Fruit fly (Drosophila melanogaster) whole organism, embryonic: Measurements from ENCODE around the gene Chd64.

Experiments used
- Adf1 ChIP-seq: fragments of 200-800 bp; sonication (Bioruptor generic); IDR thresholded peaks from 2 replicates; pipeline ENCODE4 v1.3.6; 2022; ENCODE audit warnings: missing biosample characterization, missing genetic modification characterization
- Atf-2 ChIP-seq: fragments of 200-800 bp; sonication (Bioruptor generic); optimal IDR thresholded peaks from 2 replicates; lab custom pipeline; 2016; ENCODE audit warnings: missing biosample characterization, missing genetic modification characterization
- CG10274 ChIP-seq: fragments of 200-800 bp; sonication (Bioruptor generic); optimal IDR thresholded peaks from 3 replicates; lab custom pipeline; 2017; ENCODE audit warnings: missing biosample characterization, mild to moderate bottlenecking, missing genetic modification characterization
- CG10431 ChIP-seq: fragments of 200-800 bp; sonication (Bioruptor generic); optimal IDR thresholded peaks from 3 replicates; lab custom pipeline; 2018; ENCODE audit warnings: missing biosample characterization, mild to moderate bottlenecking, missing genetic modification characterization
- CG10979 ChIP-seq: fragments of 200-800 bp; sonication (Bioruptor generic); optimal IDR thresholded peaks from 2 replicates; lab custom pipeline; 2018; ENCODE audit warnings: missing biosample characterization, mild to moderate bottlenecking, missing genetic modification characterization, moderate library complexity
- CG11085 ChIP-seq: fragments of 200-800 bp; sonication (Bioruptor generic); IDR thresholded peaks from 2 replicates; pipeline ENCODE4 v1.3.6; 2022; ENCODE audit warnings: missing biosample characterization, missing genetic modification characterization
- CG11560 ChIP-seq: fragments of 200-800 bp; sonication (Bioruptor generic); IDR thresholded peaks from 3 replicates; pipeline ENCODE4 v1.3.6; 2022; ENCODE audit warnings: missing biosample characterization, missing genetic modification characterization
- CG11696 ChIP-seq: fragments of 200-800 bp; sonication (Bioruptor generic); IDR thresholded peaks from 2 replicates; pipeline ENCODE4 v1.3.6; 2022; ENCODE audit warnings: missing biosample characterization, missing genetic modification characterization
- CG12219 ChIP-seq: fragments of 200-800 bp; sonication (Bioruptor generic); optimal IDR thresholded peaks from 3 replicates; lab custom pipeline; 2018; ENCODE audit warnings: missing biosample characterization, mild to moderate bottlenecking, missing genetic modification characterization
- CG12659 ChIP-seq: fragments of 200-800 bp; sonication (Bioruptor generic); optimal IDR thresholded peaks from 3 replicates; lab custom pipeline; 2017; ENCODE audit warnings: mild to moderate bottlenecking, missing biosample characterization, missing genetic modification reagents, missing genetic modification characterization
- CG14050 ChIP-seq: fragments of 200-800 bp; sonication (Bioruptor generic); IDR thresholded peaks from 3 replicates; pipeline ENCODE4 v1.3.6; 2022; ENCODE audit warnings: missing biosample characterization, missing genetic modification characterization
- CG14710 ChIP-seq: fragments of 200-800 bp; sonication (Bioruptor generic); optimal IDR thresholded peaks from 3 replicates; lab custom pipeline; 2019; ENCODE audit warnings: missing biosample characterization, mild to moderate bottlenecking, missing genetic modification characterization, moderate library complexity
- CG17829 ChIP-seq: fragments of 200-800 bp; optimal IDR thresholded peaks from 2 replicates; lab custom pipeline; 2019; ENCODE audit warnings: missing biosample characterization, mild to moderate bottlenecking, missing genetic modification characterization, moderate library complexity
- CG18619 ChIP-seq: fragments of 200-800 bp; sonication (Bioruptor generic); optimal IDR thresholded peaks from 3 replicates; lab custom pipeline; 2017; ENCODE audit warnings: missing biosample characterization, mild to moderate bottlenecking, missing genetic modification characterization
- CG33213 ChIP-seq: fragments of 200-800 bp; sonication (Bioruptor generic); optimal IDR thresholded peaks from 3 replicates; lab custom pipeline; 2016; ENCODE audit warnings: missing biosample characterization, missing genetic modification characterization
- CG3847 ChIP-seq: fragments of 200-800 bp; sonication (Bioruptor generic); IDR thresholded peaks from 2 replicates; pipeline ENCODE4 v1.3.6; 2022; ENCODE audit warnings: missing biosample characterization, missing genetic modification characterization
- CG6654 ChIP-seq: fragments of 200-800 bp; sonication (Bioruptor generic); optimal IDR thresholded peaks from 2 replicates; lab custom pipeline; 2017; ENCODE audit warnings: missing biosample characterization, mild to moderate bottlenecking, missing genetic modification characterization
- CG7839 ChIP-seq: fragments of 200-800 bp; sonication (Bioruptor generic); optimal IDR thresholded peaks from 3 replicates; lab custom pipeline; 2018; ENCODE audit warnings: missing biosample characterization, mild to moderate bottlenecking, missing genetic modification characterization, moderate library complexity
- CG8290 ChIP-seq, 3 experiments: fragments of 200-800 bp; sonication (Bioruptor generic); optimal IDR thresholded peaks; 2 replicates each; lab custom pipeline; 2016 to 2019; ENCODE audit warnings: missing biosample characterization in 3 of 3, missing genetic modification characterization in 3 of 3, mild to moderate bottlenecking in 2 of 3, moderate library complexity in 1 of 3
- CG9797 ChIP-seq: fragments of 200-800 bp; sonication (Bioruptor generic); optimal IDR thresholded peaks from 3 replicates; lab custom pipeline; 2018; ENCODE audit warnings: missing biosample characterization, mild to moderate bottlenecking, missing genetic modification characterization
- CG9817 ChIP-seq: fragments of 200-800 bp; sonication (Bioruptor generic); optimal IDR thresholded peaks from 2 replicates; lab custom pipeline; 2018; ENCODE audit warnings: missing biosample characterization, mild to moderate bottlenecking, missing genetic modification characterization, moderate library complexity
- D19A ChIP-seq: fragments of 200-800 bp; optimal IDR thresholded peaks from 3 replicates; lab custom pipeline; 2019; ENCODE audit warnings: missing biosample characterization, mild to moderate bottlenecking, missing genetic modification characterization, moderate library complexity
- Dbx ChIP-seq: fragments of 200-800 bp; sonication (Bioruptor generic); IDR thresholded peaks from 3 replicates; pipeline ENCODE4 v1.3.6; 2022; ENCODE audit warnings: missing biosample characterization, missing genetic modification characterization
- Dip3 ChIP-seq: fragments of 200-800 bp; sonication (Bioruptor generic); optimal IDR thresholded peaks from 3 replicates; lab custom pipeline; 2016; ENCODE audit warnings: missing biosample characterization, missing genetic modification characterization
- Elba2 ChIP-seq: fragments of 200-800 bp; sonication (Bioruptor generic); optimal IDR thresholded peaks from 3 replicates; lab custom pipeline; 2016; ENCODE audit warnings: missing biosample characterization, missing genetic modification characterization
- H2.0 ChIP-seq: fragments of 200-800 bp; sonication (Bioruptor generic); IDR thresholded peaks from 2 replicates; pipeline ENCODE4 v1.3.6; 2022; ENCODE audit warnings: missing biosample characterization, missing genetic modification characterization
- Lhr ChIP-seq: fragments of 200-800 bp; sonication (Bioruptor generic); optimal IDR thresholded peaks from 3 replicates; lab custom pipeline; 2017; ENCODE audit warnings: mild to moderate bottlenecking, missing biosample characterization, missing genetic modification reagents, missing genetic modification characterization
- MBD-R2 ChIP-seq: fragments of 200-800 bp; sonication (Bioruptor generic); IDR thresholded peaks from 2 replicates; pipeline ENCODE4 v1.3.6; 2022; ENCODE audit warnings: missing biosample characterization, missing genetic modification characterization
- Usf ChIP-seq: fragments of 200-800 bp; sonication (Bioruptor generic); optimal IDR thresholded peaks from 2 replicates; lab custom pipeline; 2017; ENCODE audit warnings: missing genotype, missing biosample characterization, missing genetic modification characterization
- Vsx1 ChIP-seq: fragments of 200-800 bp; sonication (Bioruptor generic); optimal IDR thresholded peaks from 2 replicates; lab custom pipeline; 2017; ENCODE audit warnings: missing biosample characterization, mild to moderate bottlenecking, missing genetic modification characterization, missing genetic modification reagents
- Xbp1 ChIP-seq: fragments of 200-800 bp; sonication (Bioruptor generic); optimal IDR thresholded peaks from 3 replicates; lab custom pipeline; 2016; ENCODE audit warnings: missing biosample characterization, mild to moderate bottlenecking, missing genetic modification characterization
- ac ChIP-seq: fragments of 200-800 bp; sonication (Bioruptor generic); optimal IDR thresholded peaks from 3 replicates; lab custom pipeline; 2017; ENCODE audit warnings: missing biosample characterization, mild to moderate bottlenecking, missing genetic modification characterization
- amos ChIP-seq: fragments of 200-800 bp; sonication (Bioruptor generic); IDR thresholded peaks from 2 replicates; pipeline ENCODE4 v1.3.6; 2022; ENCODE audit warnings: missing biosample characterization, missing genetic modification characterization; ENCODE audit not compliant: partially characterized antibody
- aop ChIP-seq: fragments of 200-800 bp; sonication (Bioruptor generic); IDR thresholded peaks from 2 replicates; pipeline ENCODE4 v1.3.6; 2022; ENCODE audit warnings: missing biosample characterization, missing genetic modification characterization
- ash1 ChIP-seq: fragments of 200-800 bp; sonication (Bioruptor generic); optimal IDR thresholded peaks from 2 replicates; lab custom pipeline; 2018; ENCODE audit warnings: missing biosample characterization, mild to moderate bottlenecking, missing genetic modification characterization
- caup ChIP-seq: fragments of 200-800 bp; sonication (Bioruptor generic); optimal IDR thresholded peaks from 3 replicates; lab custom pipeline; 2017; ENCODE audit warnings: missing biosample characterization, mild to moderate bottlenecking, missing genetic modification characterization, moderate library complexity; ENCODE audit not compliant: severe bottlenecking
- chn ChIP-seq: fragments of 200-800 bp; sonication (Bioruptor generic); optimal IDR thresholded peaks from 2 replicates; lab custom pipeline; 2016; ENCODE audit warnings: missing biosample characterization, missing genetic modification characterization
- fd96Cb ChIP-seq: fragments of 200-800 bp; sonication (Bioruptor generic); optimal IDR thresholded peaks from 2 replicates; lab custom pipeline; 2018; ENCODE audit warnings: missing biosample characterization, mild to moderate bottlenecking, missing genetic modification characterization, moderate library complexity
- klu ChIP-seq: fragments of 200-800 bp; sonication (Bioruptor generic); IDR thresholded peaks from 2 replicates; pipeline ENCODE4 v1.3.6; 2022; ENCODE audit warnings: missing biosample characterization, missing genetic modification characterization
- lilli ChIP-seq: fragments of 200-800 bp; sonication (Bioruptor generic); optimal IDR thresholded peaks from 3 replicates; lab custom pipeline; 2016; ENCODE audit warnings: missing biosample characterization, missing genetic modification characterization
- nom ChIP-seq: fragments of 200-800 bp; sonication (Bioruptor generic); optimal IDR thresholded peaks from 2 replicates; lab custom pipeline; 2017; ENCODE audit warnings: missing biosample characterization, missing genetic modification characterization, mild to moderate bottlenecking, moderate library complexity, missing genetic modification reagents
- p53 ChIP-seq: fragments of 200-800 bp; sonication (Bioruptor generic); optimal IDR thresholded peaks from 2 replicates; lab custom pipeline; 2016; ENCODE audit warnings: missing biosample characterization, missing genetic modification characterization
- pb ChIP-seq: fragments of 200-800 bp; sonication (Bioruptor generic); optimal IDR thresholded peaks from 3 replicates; lab custom pipeline; 2016; ENCODE audit warnings: missing biosample characterization, missing genetic modification characterization
- psq ChIP-seq: fragments of 200-800 bp; sonication (Bioruptor generic); optimal IDR thresholded peaks from 2 replicates; lab custom pipeline; 2017; ENCODE audit warnings: missing biosample characterization, missing genetic modification characterization
- sob ChIP-seq: fragments of 200-800 bp; sonication (Bioruptor generic); IDR thresholded peaks from 2 replicates; pipeline ENCODE4 v1.3.6; 2022; ENCODE audit warnings: missing biosample characterization, missing genetic modification characterization
- sqz ChIP-seq: fragments of 200-800 bp; sonication (Bioruptor generic); optimal IDR thresholded peaks from 3 replicates; lab custom pipeline; 2018; ENCODE audit warnings: missing biosample characterization, mild to moderate bottlenecking, missing genetic modification characterization
- sr ChIP-seq: fragments of 200-800 bp; sonication (Bioruptor generic); IDR thresholded peaks from 3 replicates; pipeline ENCODE4 v1.3.6; 2022; ENCODE audit warnings: missing biosample characterization, missing genetic modification characterization
- tin ChIP-seq: fragments of 200-800 bp; sonication (Bioruptor generic); optimal IDR thresholded peaks from 3 replicates; lab custom pipeline; 2016; ENCODE audit warnings: missing biosample characterization, missing genetic modification characterization
- vvl ChIP-seq: fragments of 200-800 bp; sonication (Bioruptor generic); IDR thresholded peaks from 2 replicates; pipeline ENCODE4 v1.3.6; 2022; ENCODE audit warnings: missing biosample characterization, missing genetic modification characterization

Gene Chd64

dm6 chr3L:4133724-4134678 is 11.8 kb upstream of the Chd64 start, which contains the start of gene ens (continued):
- TF ChIP-seq CG11696 (no peak), CG7839 (tag; lab: Kevin White, UChicago) (no peak), CG33213 (peak; percentile 7), lilli (GFP tag; lab: Kevin White, UChicago) (no peak), chn (GFP tag; lab: Kevin White, UChicago) (no peak), tin (no peak), CG14050 (GFP tag; lab: Robert Waterston, UW) (no peak), D19A (tag; lab: Kevin White, UChicago) (no peak), CG10431 (GFP tag; lab: Kevin White, UChicago) (peak; percentile 45), amos (GFP tag; lab: Robert Waterston, UW) (no peak), CG3847 (GFP tag; lab: Robert Waterston, UW) (no peak), sr (GFP tag; lab: Robert Waterston, UW) (no peak), sqz (GFP tag; lab: Kevin White, UChicago) (peak; percentile 79), aop (0 out of 2 replicates have a peak, but pooled peaks have one; percentile 9), vvl (no peak), ac (GFP tag; lab: Kevin White, UChicago) (peak; percentile 9), klu (GFP tag; lab: Robert Waterston, UW) (no peak), CG11085 (GFP tag; lab: Robert Waterston, UW) (no peak), Elba2 (GFP tag; lab: Kevin White, UChicago) (no peak), Dip3 (no peak), CG11560 (no peak), CG10274 (GFP tag; lab: Kevin White, UChicago) (no peak), Usf (no peak), psq (peak; percentile 71), CG12219 (GFP tag; lab: Kevin White, UChicago) (no peak), Lhr (GFP tag; lab: Kevin White, UChicago) (no peak), Xbp1 (GFP tag; lab: Kevin White, UChicago) (no peak), CG10979 (tag; lab: Kevin White, UChicago) (no peak), Dbx (GFP tag; lab: Robert Waterston, UW) (no peak), caup (GFP tag; lab: Kevin White, UChicago) (no peak), nom (peak; percentile 66), pb (GFP tag; lab: Kevin White, UChicago) (no peak), MBD-R2 (GFP tag; lab: Robert Waterston, UW) (peak; percentile 47), Vsx1 (GFP tag; lab: Kevin White, UChicago) (no peak), CG6654 (GFP tag; lab: Kevin White, UChicago) (no peak), sob (no peak), CG8290 (GFP tag; optimal IDR thresholded peaks at IDR 0.05; lab: Kevin White, UChicago) (no peak), CG8290 (tag; optimal IDR thresholded peaks at IDR 0.05; lab: Kevin White, UChicago) (no peak), ash1 (no peak), Adf1 (GFP tag; lab: Robert Waterston, UW) (peak; percentile 21; the same call in 1 of the 2 replicates), p53 (GFP tag; lab: Kevin White, UChicago) (no peak), CG12659 (GFP tag; lab: Kevin White, UChicago) (peak; percentile 56), fd96Cb (tag; lab: Kevin White, UChicago) (no peak), CG14710 (tag; lab: Kevin White, UChicago) (peak; percentile 26), CG9797 (peak; percentile 91), Atf-2 (GFP tag; lab: Kevin White, UChicago) (no peak), H2.0 (GFP tag; lab: Robert Waterston, UW) (no peak), CG18619 (GFP tag; lab: Kevin White, UChicago) (no peak), CG9817 (tag; lab: Kevin White, UChicago) (no peak), CG17829 (tag; lab: Kevin White, UChicago) (peak; percentile 3)
